Worm (Caenorhabditis elegans) whole organism, young adult: ENCODE results near the gene C48D1.5.
A peak's percentile ranks its signal among the peaks of the same experiment; 100 is the strongest.

ENCODE experiments used
- B0019.2 ChIP-seq: fragments of 200-800 bp; sonication (Bioruptor generic); conservative IDR thresholded peaks from 2 replicates; pipeline ENCODE4 v1.3.6; 2022; ENCODE audit warnings: missing genetic modification reagents, missing genetic modification characterization, missing compliant biosample characterization
- B0035.1 ChIP-seq: sonication (generic microtip); optimal IDR thresholded peaks from 2 replicates; lab custom pipeline; 2016; ENCODE audit warnings: missing genetic modification characterization, mild to moderate bottlenecking, missing compliant biosample characterization, missing genotype, missing genetic modification reagents
- F10E7.11 ChIP-seq: sonication (generic microtip); optimal IDR thresholded peaks from 2 replicates; lab custom pipeline; 2017; ENCODE audit warnings: mild to moderate bottlenecking, missing genetic modification characterization, moderate library complexity, missing compliant biosample characterization
- F22D6.2 ChIP-seq: sonication (generic microtip); optimal IDR thresholded peaks from 2 replicates; lab custom pipeline; 2016; ENCODE audit warnings: mild to moderate bottlenecking, missing genetic modification characterization, missing compliant biosample characterization
- F23B12.7 ChIP-seq: sonication (generic microtip); optimal IDR thresholded peaks from 2 replicates; lab custom pipeline; 2017; ENCODE audit warnings: missing genetic modification characterization, mild to moderate bottlenecking, missing compliant biosample characterization, antibody characterized with exemption, moderate library complexity; ENCODE audit not compliant: insufficient read depth
- F33H1.4 ChIP-seq: fragments of 200-800 bp; sonication (Bioruptor generic); IDR thresholded peaks from 2 replicates; pipeline ENCODE4 v1.3.6; 2022; ENCODE audit warnings: missing genetic modification reagents, missing genetic modification characterization, missing compliant biosample characterization
- F49E8.2 ChIP-seq: sonication (generic microtip); optimal IDR thresholded peaks from 3 replicates; lab custom pipeline; 2017; ENCODE audit warnings: missing genetic modification characterization, mild to moderate bottlenecking, missing compliant biosample characterization, antibody characterized with exemption, moderate library complexity; ENCODE audit not compliant: insufficient read depth
- F55B11.4 ChIP-seq: sonication (generic microtip); optimal IDR thresholded peaks from 2 replicates; lab custom pipeline; 2016; ENCODE audit warnings: missing compliant biosample characterization, missing genetic modification characterization, borderline replicate concordance; ENCODE audit not compliant: insufficient read depth
- T26A5.8 ChIP-seq: sonication (generic microtip); optimal IDR thresholded peaks from 2 replicates; lab custom pipeline; 2016; ENCODE audit warnings: missing genetic modification characterization, missing compliant biosample characterization
- Y53G8AR.9 ChIP-seq: fragments of 200-800 bp; sonication (Bioruptor generic); conservative IDR thresholded peaks from 2 replicates; pipeline ENCODE4 v1.3.6; 2022; ENCODE audit warnings: missing genetic modification reagents, missing genetic modification characterization, missing compliant biosample characterization
- Y67H2A.10 ChIP-seq: fragments of 200-800 bp; sonication (Bioruptor generic); conservative IDR thresholded peaks from 2 replicates; pipeline ENCODE4 v1.3.6; 2022; ENCODE audit warnings: missing genetic modification reagents, missing genetic modification characterization, missing compliant biosample characterization
- Y95B8A.8 ChIP-seq: fragments of 200-800 bp; sonication (Bioruptor generic); IDR thresholded peaks from 2 replicates; pipeline ENCODE4 v1.3.6; 2022; ENCODE audit warnings: missing genetic modification reagents, missing genetic modification characterization, missing compliant biosample characterization
- ZK185.1 ChIP-seq: sonication (generic microtip); optimal IDR thresholded peaks from 2 replicates; lab custom pipeline; 2016; ENCODE audit warnings: mild to moderate bottlenecking, missing genetic modification characterization, missing compliant biosample characterization; ENCODE audit not compliant: poor library complexity, severe bottlenecking
- aptf-3 ChIP-seq: fragments of 200-800 bp; sonication (Bioruptor generic); IDR thresholded peaks from 2 replicates; pipeline ENCODE4 v1.3.6; 2022; ENCODE audit warnings: missing genetic modification characterization, missing compliant biosample characterization
- attf-3 ChIP-seq: fragments of 200-800 bp; sonication (Bioruptor generic); conservative IDR thresholded peaks from 2 replicates; pipeline ENCODE4 v1.3.6; 2022; ENCODE audit warnings: missing genetic modification reagents, missing genetic modification characterization, missing compliant biosample characterization
- bed-1 ChIP-seq: fragments of 200-800 bp; sonication (Bioruptor generic); IDR thresholded peaks from 2 replicates; pipeline ENCODE4 v1.3.6; 2022; ENCODE audit warnings: missing genetic modification reagents, missing genetic modification characterization, missing compliant biosample characterization
- cebp-1 ChIP-seq, 2 experiments: fragments of 200-800 bp in 1 of 2; sonication (Bioruptor generic) in 1 of 2; sonication (generic microtip) in 1 of 2; IDR thresholded peaks in 1 of 2; optimal IDR thresholded peaks in 1 of 2; 2 replicates each; pipeline versions ENCODE4 v1.3.6 to Lab custom; 2017 to 2022; ENCODE audit warnings: missing compliant biosample characterization in 2 of 2, missing genetic modification characterization in 2 of 2, mild to moderate bottlenecking in 1 of 2, missing genetic modification reagents in 1 of 2, moderate library complexity in 1 of 2
- ceh-79 ChIP-seq: sonication (generic microtip); optimal IDR thresholded peaks from 2 replicates; lab custom pipeline; 2017; ENCODE audit warnings: mild to moderate bottlenecking, missing genetic modification characterization, missing compliant biosample characterization
- dpff-1 ChIP-seq: sonication (generic microtip); optimal IDR thresholded peaks from 2 replicates; lab custom pipeline; 2017; ENCODE audit warnings: mild to moderate bottlenecking, missing genetic modification characterization, missing compliant biosample characterization
- egl-18 ChIP-seq: fragments of 200-800 bp; sonication (Bioruptor generic); IDR thresholded peaks from 2 replicates; pipeline ENCODE4 v1.3.6; 2022; ENCODE audit warnings: missing genetic modification reagents, missing genetic modification characterization, missing compliant biosample characterization
- egl-44 ChIP-seq: fragments of 200-800 bp; sonication (Bioruptor generic); IDR thresholded peaks from 2 replicates; pipeline ENCODE4 v1.3.6; 2022; ENCODE audit warnings: missing genetic modification reagents, missing genetic modification characterization, missing compliant biosample characterization
- ets-4 ChIP-seq: fragments of 200-800 bp; sonication (Bioruptor generic); optimal IDR thresholded peaks from 2 replicates; lab custom pipeline; 2018; ENCODE audit warnings: mild to moderate bottlenecking, missing genetic modification characterization, missing compliant biosample characterization
- hlh-26 ChIP-seq: fragments of 200-800 bp; sonication (Bioruptor generic); conservative IDR thresholded peaks from 2 replicates; pipeline ENCODE4 v1.3.6; 2022; ENCODE audit warnings: missing genetic modification reagents, missing genetic modification characterization, missing compliant biosample characterization
- hmg-20 ChIP-seq: fragments of 200-800 bp; sonication (Bioruptor generic); IDR thresholded peaks from 2 replicates; pipeline ENCODE4 v1.3.6; 2022; ENCODE audit warnings: missing genetic modification reagents, missing genetic modification characterization, missing compliant biosample characterization
- hrde-1 ChIP-seq: sonication (generic microtip); optimal IDR thresholded peaks from 2 replicates; lab custom pipeline; 2016; ENCODE audit warnings: missing genetic modification characterization, mild to moderate bottlenecking, missing compliant biosample characterization, moderate library complexity, missing genotype, missing genetic modification reagents, borderline replicate concordance
- hsf-1 ChIP-seq: fragments of 200-800 bp; sonication (Bioruptor generic); IDR thresholded peaks from 2 replicates; pipeline ENCODE4 v1.3.6; 2022; ENCODE audit warnings: missing genetic modification reagents, missing genetic modification characterization, missing compliant biosample characterization
- lag-1 ChIP-seq: fragments of 200-800 bp; sonication (Bioruptor generic); IDR thresholded peaks from 2 replicates; pipeline ENCODE4 v1.3.6; 2022; ENCODE audit warnings: missing genetic modification reagents, missing genetic modification characterization, missing compliant biosample characterization
- let-607 ChIP-seq, 2 experiments: fragments of 200-800 bp in 1 of 2; sonication (Bioruptor generic) in 1 of 2; sonication (generic microtip) in 1 of 2; optimal IDR thresholded peaks; 2 replicates each; lab custom pipeline; 2016 to 2018; ENCODE audit warnings: mild to moderate bottlenecking in 2 of 2, missing compliant biosample characterization in 2 of 2, missing genetic modification characterization in 2 of 2, moderate library complexity in 2 of 2, missing genotype in 1 of 2
- lin-26 ChIP-seq: fragments of 200-800 bp; sonication (Bioruptor generic); IDR thresholded peaks from 2 replicates; pipeline ENCODE4 v1.3.6; 2022; ENCODE audit warnings: missing genetic modification reagents, missing genetic modification characterization, missing compliant biosample characterization
- lin-40 ChIP-seq: sonication (generic microtip); optimal IDR thresholded peaks from 2 replicates; lab custom pipeline; 2016; ENCODE audit warnings: missing genetic modification characterization, mild to moderate bottlenecking, missing compliant biosample characterization, missing genotype, missing genetic modification reagents
- lin-54 ChIP-seq: fragments of 200-800 bp; sonication (Bioruptor generic); optimal IDR thresholded peaks from 2 replicates; lab custom pipeline; 2018; ENCODE audit warnings: mild to moderate bottlenecking, missing genetic modification characterization, missing compliant biosample characterization
- lsl-1 ChIP-seq: fragments of 200-800 bp; sonication (Bioruptor generic); optimal IDR thresholded peaks from 2 replicates; lab custom pipeline; 2018; ENCODE audit warnings: mild to moderate bottlenecking, missing genetic modification characterization, moderate library complexity, missing compliant biosample characterization
- madf-10 ChIP-seq: sonication (generic microtip); optimal IDR thresholded peaks from 2 replicates; lab custom pipeline; 2016; ENCODE audit warnings: mild to moderate bottlenecking, missing genetic modification characterization, missing compliant biosample characterization
- nfyb-1 ChIP-seq: fragments of 200-800 bp; sonication (Bioruptor generic); IDR thresholded peaks from 2 replicates; pipeline ENCODE4 v1.3.6; 2022; ENCODE audit warnings: missing genetic modification reagents, missing genetic modification characterization, missing compliant biosample characterization
- rpc-1 ChIP-seq, 2 experiments: fragments of 150-350 bp in 1 of 2; sonication (generic microtip) in 1 of 2; optimal IDR thresholded peaks; 2 replicates each; lab custom pipeline; 2014 to 2018; ENCODE audit warnings: missing biosample characterization in 1 of 2, missing genetic modification characterization in 1 of 2, missing genetic modification reagents in 1 of 2, missing genotype in 1 of 2
- snpc-1.1 ChIP-seq: sonication (generic microtip); optimal IDR thresholded peaks from 2 replicates; lab custom pipeline; 2017; ENCODE audit warnings: missing genetic modification characterization, mild to moderate bottlenecking, missing compliant biosample characterization, antibody characterized with exemption, moderate library complexity, missing genotype, missing genetic modification reagents; ENCODE audit not compliant: insufficient read depth
- snpc-1.3 ChIP-seq: sonication (generic microtip); optimal IDR thresholded peaks from 2 replicates; lab custom pipeline; 2017; ENCODE audit warnings: missing genetic modification characterization, mild to moderate bottlenecking, missing compliant biosample characterization, antibody characterized with exemption, moderate library complexity, missing genotype, missing genetic modification reagents; ENCODE audit not compliant: insufficient read depth
- somi-1 ChIP-seq: fragments of 200-800 bp; sonication (Bioruptor generic); optimal IDR thresholded peaks from 2 replicates; lab custom pipeline; 2018; ENCODE audit warnings: mild to moderate bottlenecking, missing genetic modification characterization, missing compliant biosample characterization
- tbx-9 ChIP-seq: sonication (generic microtip); optimal IDR thresholded peaks from 2 replicates; lab custom pipeline; 2016; ENCODE audit warnings: borderline replicate concordance, missing genetic modification characterization, inconsistent platforms, missing compliant biosample characterization
- unc-130 ChIP-seq: sonication (generic microtip); optimal IDR thresholded peaks from 2 replicates; lab custom pipeline; 2016; ENCODE audit warnings: missing genetic modification reagents, missing genetic modification characterization, missing compliant biosample characterization
- zfh-2 ChIP-seq: fragments of 200-800 bp; sonication (Bioruptor generic); conservative IDR thresholded peaks from 2 replicates; pipeline ENCODE4 v1.3.6; 2022; ENCODE audit warnings: missing genetic modification reagents, missing genetic modification characterization, missing compliant biosample characterization
- zim-3 ChIP-seq: sonication (generic microtip); optimal IDR thresholded peaks from 2 replicates; lab custom pipeline; 2017; ENCODE audit warnings: mild to moderate bottlenecking, missing genetic modification characterization, moderate library complexity, missing compliant biosample characterization
- ztf-26 ChIP-seq: sonication (generic microtip); optimal IDR thresholded peaks from 2 replicates; lab custom pipeline; 2017; ENCODE audit warnings: missing genetic modification characterization, missing compliant biosample characterization

C48D1.5 gene

ce11 chrIV:13238943-13239861 lies 17.4 kb downstream of the C48D1.5 start, which contains the start of gene tag-115 (continued):
- TF ChIP-seq rpc-1 (optimal IDR thresholded peaks at IDR 0.05; lab: Kevin White, UChicago), result no peak
- peak; percentile 62 for TF ChIP-seq rpc-1 (tag; optimal IDR thresholded peaks at IDR 0.05; lab: Kevin White, UChicago)
- TF ChIP-seq lag-1 (GFP tag; lab: Robert Waterston, UW), result no peak
- TF ChIP-seq F10E7.11 (tag; lab: Kevin White, UChicago), result peak; percentile 19
- TF ChIP-seq ZK185.1 (tag; lab: Kevin White, UChicago), result peak; percentile 60
- TF ChIP-seq zfh-2 (GFP tag; lab: Robert Waterston, UW), result no peak
- peak; percentile 66 for TF ChIP-seq lsl-1 (GFP tag; lab: Kevin White, UChicago)
- TF ChIP-seq unc-130 (GFP tag; lab: Kevin White, UChicago), result peak; percentile 63
- no peak for TF ChIP-seq zim-3 (tag; lab: Kevin White, UChicago)
- no peak; the same call in none of the 2 replicates for TF ChIP-seq F33H1.4
- TF ChIP-seq lin-54, result peak; percentile 92
- TF ChIP-seq cebp-1 (GFP tag; IDR thresholded peaks at IDR 0.05; lab: Robert Waterston, UW), result no peak
- peak; percentile 51 for TF ChIP-seq cebp-1 (tag; optimal IDR thresholded peaks at IDR 0.05; lab: Kevin White, UChicago)
- TF ChIP-seq ets-4 (GFP tag; lab: Kevin White, UChicago), result no peak
- TF ChIP-seq B0035.1 (tag; lab: Kevin White, UChicago), result no peak
- peak; percentile 94 for TF ChIP-seq snpc-1.3 (tag; lab: Kevin White, UChicago)
- no peak for TF ChIP-seq F55B11.4 (tag; lab: Kevin White, UChicago)
- TF ChIP-seq Y53G8AR.9, result peak; percentile 53; the same call in 1 of the 2 replicates
- TF ChIP-seq F22D6.2, result no peak
- TF ChIP-seq F49E8.2, result peak; percentile 93
- TF ChIP-seq let-607 (tag; optimal IDR thresholded peaks at IDR 0.05; lab: Kevin White, UChicago), result peak in 1 of 2 experiments; percentile 69
- TF ChIP-seq hmg-20 (GFP tag; lab: Robert Waterston, UW), result 0 out of 2 replicates have a peak, but pooled peaks have one; percentile 18
- TF ChIP-seq attf-3 (GFP tag; lab: Robert Waterston, UW), result no peak
- TF ChIP-seq hsf-1, result peak; percentile 69; the same call in 1 of the 2 replicates
- TF ChIP-seq B0019.2 (GFP tag; lab: Robert Waterston, UW), result no peak
- peak; percentile 46 for TF ChIP-seq F23B12.7
- no peak for TF ChIP-seq ztf-26
- no peak for TF ChIP-seq dpff-1
- TF ChIP-seq snpc-1.1, result peak; percentile 22
- no peak for TF ChIP-seq ceh-79 (tag; lab: Kevin White, UChicago)
- no peak for TF ChIP-seq egl-44 (GFP tag; lab: Robert Waterston, UW)
- no peak for TF ChIP-seq egl-18 (GFP tag; lab: Robert Waterston, UW)
- peak; percentile 98 for TF ChIP-seq hrde-1 (tag; lab: Kevin White, UChicago)
- TF ChIP-seq aptf-3 (GFP tag; lab: Robert Waterston, UW), result no peak
- peak; percentile 85 for TF ChIP-seq lin-26
- TF ChIP-seq tbx-9, result no peak
- peak; percentile 82 for TF ChIP-seq nfyb-1 (GFP tag; lab: Robert Waterston, UW)
- TF ChIP-seq somi-1 (GFP tag; lab: Kevin White, UChicago), result no peak
- no peak for TF ChIP-seq Y67H2A.10 (GFP tag; lab: Robert Waterston, UW)
- no peak for TF ChIP-seq madf-10
- TF ChIP-seq Y95B8A.8, result peak; percentile 64
- TF ChIP-seq hlh-26 (GFP tag; lab: Robert Waterston, UW), result no peak
- no peak for TF ChIP-seq T26A5.8 (tag; lab: Kevin White, UChicago)
- TF ChIP-seq lin-40 (tag; lab: Kevin White, UChicago), result peak; percentile 20
- TF ChIP-seq bed-1 (GFP tag; lab: Robert Waterston, UW), result 0 out of 2 replicates have a peak, but pooled peaks have one; percentile 15
